Worm (Caenorhabditis elegans): ENCODE data around the gene fbxa-9.

- no peak for TF ChIP-seq nhr-11 (tag; optimal IDR thresholded peaks at IDR 0.05)
- no peak for TF ChIP-seq rnt-1 (tag; optimal IDR thresholded peaks at IDR 0.05)
- TF ChIP-seq eyg-1 (tag; optimal IDR thresholded peaks at IDR 0.05), result no peak
- no peak for TF ChIP-seq T23F11.4 (GFP tag; optimal IDR thresholded peaks at IDR 0.05)
Measured at ce11 chrIII:2255522-2255921, 10.9 kb upstream of the fbxa-9 start, which contains the start of gene fbxa-71.

Data from whole organism, late embryonic.